Worm (Caenorhabditis elegans) whole organism, midembryonic: ENCODE data around the gene T14B4.1.

Experiments
- T22C8.4 ChIP-seq: fragments of 200-800 bp; sonication (Bioruptor generic); IDR thresholded peaks from 2 replicates; pipeline ENCODE4 v1.3.6; 2022; ENCODE audit warnings: missing genetic modification characterization, missing compliant biosample characterization
- cog-1 ChIP-seq: sonication (generic microtip); optimal IDR thresholded peaks from 2 replicates; lab custom pipeline; 2016; ENCODE audit warnings: missing genetic modification characterization, missing compliant biosample characterization
- flt-1 ChIP-seq: fragments of 200-800 bp; sonication (Bioruptor generic); IDR thresholded peaks from 2 replicates; pipeline ENCODE4 v1.3.6; 2022; ENCODE audit warnings: missing genetic modification characterization, missing compliant biosample characterization
- klf-2 ChIP-seq: fragments of 200-800 bp; sonication (Bioruptor generic); conservative IDR thresholded peaks from 2 replicates; pipeline ENCODE4 v1.3.6; 2022; ENCODE audit warnings: missing genetic modification reagents, missing genetic modification characterization, missing compliant biosample characterization
- med-1 ChIP-seq: sonication (generic microtip); optimal IDR thresholded peaks from 2 replicates; lab custom pipeline; 2017; ENCODE audit warnings: missing genetic modification characterization, mild to moderate bottlenecking, missing compliant biosample characterization, antibody characterized with exemption, missing genetic modification reagents; ENCODE audit not compliant: insufficient read depth
- ref-1 ChIP-seq: fragments of 200-800 bp; sonication (Bioruptor generic); conservative IDR thresholded peaks from 2 replicates; pipeline ENCODE4 v1.3.6; 2022; ENCODE audit warnings: missing genetic modification reagents, missing genetic modification characterization, missing compliant biosample characterization
- tab-1 ChIP-seq: fragments of 200-800 bp; sonication (Bioruptor generic); IDR thresholded peaks from 2 replicates; pipeline ENCODE4 v1.3.6; 2022; ENCODE audit warnings: missing genetic modification characterization, missing compliant biosample characterization
- ztf-23 ChIP-seq: fragments of 200-800 bp; sonication (Bioruptor generic); IDR thresholded peaks from 2 replicates; pipeline ENCODE4 v1.3.6; 2022; ENCODE audit warnings: missing genetic modification reagents, missing genetic modification characterization, missing compliant biosample characterization
- ztf-29 ChIP-seq: fragments of 200-800 bp; sonication (Bioruptor generic); IDR thresholded peaks from 2 replicates; pipeline ENCODE4 v1.3.6; 2022; ENCODE audit warnings: missing genetic modification reagents, missing genetic modification characterization, missing compliant biosample characterization

Gene T14B4.1

DNA sequence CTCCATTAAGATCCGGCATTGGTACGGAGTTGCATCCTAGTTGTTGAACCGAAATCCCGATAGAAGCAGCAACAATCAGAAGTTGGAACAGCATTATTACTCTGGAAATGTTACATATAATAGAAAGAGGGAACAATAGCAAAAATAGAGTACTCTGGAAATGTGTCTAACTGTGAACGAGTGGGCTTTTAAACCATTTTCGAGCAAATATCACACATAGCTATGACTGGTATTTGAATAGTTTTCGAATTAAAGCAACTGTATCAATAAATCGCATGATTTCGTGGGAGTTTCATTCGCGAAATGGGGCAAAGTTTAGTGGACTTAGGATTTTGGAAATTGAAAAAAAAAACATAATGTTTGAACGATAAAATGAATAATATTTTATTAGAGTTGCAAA, 12.7 kb downstream of the T14B4.1 start, which contains the start of gene F41G3.10:
TSS of gene F41G3.10 (minus strand) at position 101 of the 400 bp plus-strand sequence.
- no peak for TF ChIP-seq ztf-23 (GFP tag; lab: Robert Waterston, UW)
- no peak for TF ChIP-seq T22C8.4 (GFP tag; lab: Robert Waterston, UW)
- no peak for TF ChIP-seq med-1
- TF ChIP-seq cog-1 (tag; lab: Kevin White, UChicago), result no peak
- TF ChIP-seq ref-1 (GFP tag; lab: Robert Waterston, UW), result no peak
- TF ChIP-seq klf-2 (GFP tag; lab: Robert Waterston, UW), result no peak
- TF ChIP-seq flt-1, result no peak
- no peak for TF ChIP-seq tab-1 (GFP tag; lab: Robert Waterston, UW)
- TF ChIP-seq ztf-29 (GFP tag; lab: Robert Waterston, UW), result no peak

ce11 chrII:6750929-6751328, 14.2 kb downstream of the T14B4.1 start, which contains the start of gene F41G3.20:
Gene F41G3.20 (minus strand): TSS chrII:6751029.
- TF ChIP-seq flt-1, result no peak
- no peak for TF ChIP-seq cog-1 (tag; lab: Kevin White, UChicago)
- TF ChIP-seq T22C8.4 (GFP tag; lab: Robert Waterston, UW), result no peak
- no peak for TF ChIP-seq ztf-29 (GFP tag; lab: Robert Waterston, UW)

DNA sequence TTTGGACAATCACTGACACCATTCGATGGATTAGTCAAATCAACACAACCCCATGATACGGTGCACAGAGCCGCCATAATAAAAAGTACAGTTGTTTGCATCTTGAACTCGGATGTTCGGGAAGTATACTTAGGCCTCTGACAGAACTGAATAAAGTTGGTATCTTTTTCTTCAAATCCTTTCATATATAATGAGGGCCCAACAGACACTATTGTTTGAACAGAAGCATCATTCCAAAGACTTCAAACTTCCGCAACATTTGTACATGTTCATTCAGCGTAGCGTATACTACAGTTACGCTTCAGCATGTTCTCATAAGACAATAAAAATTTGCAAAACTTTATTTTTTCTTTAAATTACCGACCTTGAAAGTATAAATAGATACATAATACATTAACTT, 15.3 kb downstream of the T14B4.1 start, which contains the start of gene F41G3.19:
TSS of gene F41G3.19 (minus strand) at position 101 of the 400 bp plus-strand sequence.
- TF ChIP-seq ref-1 (GFP tag; lab: Robert Waterston, UW) (no peak), med-1 (no peak)

- TF ChIP-seq tab-1 (GFP tag; lab: Robert Waterston, UW) (no peak), ztf-29 (GFP tag; lab: Robert Waterston, UW) (no peak), med-1 (no peak), T22C8.4 (GFP tag; lab: Robert Waterston, UW) (no peak), ref-1 (GFP tag; lab: Robert Waterston, UW) (no peak), cog-1 (tag; lab: Kevin White, UChicago) (no peak), flt-1 (no peak), ztf-23 (GFP tag; lab: Robert Waterston, UW) (no peak)
Observed at ce11 chrII:6752850-6753249, 16.1 kb downstream of the T14B4.1 start, which contains the start of gene F41G3.21. Gene F41G3.21 (minus strand): TSS chrII:6752950.

ce11 chrII:6754671-6755224, 18.0 kb downstream of the T14B4.1 start, which contains the start of the genes srx-95 and fis-1:
Gene srx-95 (minus strand): TSS chrII:6754771.
Gene fis-1 (plus strand): TSS chrII:6755174.
- TF ChIP-seq T22C8.4 (GFP tag; lab: Robert Waterston, UW), result no peak
- no peak for TF ChIP-seq tab-1 (GFP tag; lab: Robert Waterston, UW)
- no peak for TF ChIP-seq ztf-23 (GFP tag; lab: Robert Waterston, UW)

DNA sequence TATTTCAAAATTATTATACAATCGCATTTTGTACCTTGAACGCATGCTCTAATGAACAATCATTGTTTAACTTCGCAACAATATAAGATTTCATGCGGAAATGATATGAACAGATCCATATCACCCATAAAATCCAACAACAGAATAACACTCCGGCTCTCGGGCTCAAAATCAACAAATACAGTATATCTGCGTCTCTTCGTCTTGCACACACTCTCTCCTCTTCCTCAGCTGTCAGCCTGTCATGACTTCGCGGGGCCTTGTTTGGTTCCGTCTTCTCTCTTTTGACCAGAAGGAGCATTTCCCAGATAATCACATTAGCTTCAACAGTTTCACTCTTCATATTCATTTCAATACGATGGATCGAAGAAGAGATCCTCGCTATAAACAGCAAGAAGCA, 19.5 kb downstream of the T14B4.1 start, which contains the start of gene F41G3.3:
TSS of gene F41G3.3 (plus strand) at position 301 of the 400 bp plus-strand sequence.
- TF ChIP-seq T22C8.4 (GFP tag; lab: Robert Waterston, UW), result no peak
- TF ChIP-seq med-1, result no peak
- no peak for TF ChIP-seq tab-1 (GFP tag; lab: Robert Waterston, UW)
- no peak for TF ChIP-seq klf-2 (GFP tag; lab: Robert Waterston, UW)
- TF ChIP-seq cog-1 (tag; lab: Kevin White, UChicago), result no peak
- TF ChIP-seq ref-1 (GFP tag; lab: Robert Waterston, UW), result no peak
- no peak for TF ChIP-seq flt-1
- no peak for TF ChIP-seq ztf-29 (GFP tag; lab: Robert Waterston, UW)
- TF ChIP-seq ztf-23 (GFP tag; lab: Robert Waterston, UW), result no peak

ce11 chrII:6764734-6765133, 28.0 kb downstream of the T14B4.1 start, which contains the start of gene nlp-50:
Gene nlp-50 (plus strand): TSS chrII:6765034.
- TF ChIP-seq med-1 (no peak), cog-1 (tag; lab: Kevin White, UChicago) (no peak), tab-1 (GFP tag; lab: Robert Waterston, UW) (no peak), ztf-23 (GFP tag; lab: Robert Waterston, UW) (no peak), ztf-29 (GFP tag; lab: Robert Waterston, UW) (no peak), klf-2 (GFP tag; lab: Robert Waterston, UW) (no peak), T22C8.4 (GFP tag; lab: Robert Waterston, UW) (no peak), flt-1 (no peak), ref-1 (GFP tag; lab: Robert Waterston, UW) (no peak)

ce11 chrII:6768014-6768413, 31.3 kb downstream of the T14B4.1 start, which contains the start of gene F41G3.18:
Gene F41G3.18 (plus strand): TSS chrII:6768314.
- TF ChIP-seq cog-1 (tag; lab: Kevin White, UChicago), result no peak
- no peak for TF ChIP-seq ref-1 (GFP tag; lab: Robert Waterston, UW)
- no peak for TF ChIP-seq T22C8.4 (GFP tag; lab: Robert Waterston, UW)
- TF ChIP-seq med-1, result no peak
- no peak for TF ChIP-seq klf-2 (GFP tag; lab: Robert Waterston, UW)
- no peak for TF ChIP-seq tab-1 (GFP tag; lab: Robert Waterston, UW)
- TF ChIP-seq ztf-23 (GFP tag; lab: Robert Waterston, UW), result no peak
- TF ChIP-seq flt-1, result no peak

DNA sequence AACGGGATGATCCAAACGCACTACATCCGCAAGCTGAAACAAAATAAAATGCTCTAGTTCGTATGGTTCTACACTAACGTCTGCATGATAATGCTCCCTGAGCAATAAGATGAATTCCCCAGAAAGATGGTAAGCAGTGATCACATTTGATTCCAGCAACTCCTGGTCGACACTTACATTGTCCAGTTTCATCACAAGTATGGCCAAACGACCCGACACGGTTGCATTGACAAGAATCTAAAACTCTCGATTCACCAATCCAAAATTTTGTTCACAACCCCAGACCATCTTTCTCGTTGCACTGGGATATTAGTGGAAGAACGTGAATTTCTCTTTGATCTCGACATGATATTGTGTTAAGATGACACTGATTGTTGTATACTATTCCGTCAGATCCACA, 33.3 kb downstream of the T14B4.1 start:
- TF ChIP-seq flt-1 (no peak), T22C8.4 (GFP tag; lab: Robert Waterston, UW) (no peak), klf-2 (GFP tag; lab: Robert Waterston, UW) (no peak), cog-1 (tag; lab: Kevin White, UChicago) (no peak), med-1 (no peak), ztf-23 (GFP tag; lab: Robert Waterston, UW) (no peak), tab-1 (GFP tag; lab: Robert Waterston, UW) (no peak), ref-1 (GFP tag; lab: Robert Waterston, UW) (no peak), ztf-29 (GFP tag; lab: Robert Waterston, UW) (no peak)

ce11 chrII:6772482-6772881, 35.8 kb downstream of the T14B4.1 start:
- TF ChIP-seq ref-1 (GFP tag; lab: Robert Waterston, UW), result no peak
